Worm (Caenorhabditis elegans): ENCODE measurements around the gene pkc-2.

The pkc-2 gene

DNA sequence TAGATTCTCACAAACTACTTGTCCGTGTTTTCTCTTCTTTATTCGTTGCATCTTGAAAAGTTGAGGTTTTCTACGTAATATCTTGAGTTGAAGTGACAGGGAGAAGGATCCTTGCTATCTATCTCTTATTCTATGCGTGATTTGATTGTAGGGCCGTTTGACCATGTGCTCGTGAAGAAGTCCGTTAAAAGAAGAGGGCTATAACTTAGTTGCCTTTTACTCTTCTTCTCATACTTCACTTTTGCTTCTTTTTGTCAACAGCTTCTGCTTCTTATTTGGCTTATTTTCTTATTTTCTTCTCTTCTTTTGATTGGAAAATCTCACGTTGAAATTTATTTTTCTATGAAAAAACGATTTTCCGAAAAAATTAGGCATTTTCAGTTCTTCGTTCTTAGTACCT lies 9.1 kb downstream of the pkc-2 start:
- TF ChIP-seq lin-14 (GFP tag; optimal IDR thresholded peaks at IDR 0.05) (peak; percentile 29), grh-1 (GFP tag; IDR thresholded peaks at IDR 0.05) (no peak), blmp-1 (tag; optimal IDR thresholded peaks at IDR 0.05) (no peak), tlp-1 (tag; optimal IDR thresholded peaks at IDR 0.05) (no peak), fkh-10 (GFP tag; optimal IDR thresholded peaks at IDR 0.05) (peak; percentile 38), lin-15B (tag; optimal IDR thresholded peaks at IDR 0.05) (no peak), unc-86 (tag; optimal IDR thresholded peaks at IDR 0.05) (no peak), ces-1 (GFP tag; optimal IDR thresholded peaks at IDR 0.05) (peak; percentile 42), nhr-11 (tag; optimal IDR thresholded peaks at IDR 0.05) (no peak), snu-23 (GFP tag; optimal IDR thresholded peaks at IDR 0.05) (no peak), alr-1 (tag; optimal IDR thresholded peaks at IDR 0.05; ENCODE audit: borderline replicate concordance) (no peak)

DNA sequence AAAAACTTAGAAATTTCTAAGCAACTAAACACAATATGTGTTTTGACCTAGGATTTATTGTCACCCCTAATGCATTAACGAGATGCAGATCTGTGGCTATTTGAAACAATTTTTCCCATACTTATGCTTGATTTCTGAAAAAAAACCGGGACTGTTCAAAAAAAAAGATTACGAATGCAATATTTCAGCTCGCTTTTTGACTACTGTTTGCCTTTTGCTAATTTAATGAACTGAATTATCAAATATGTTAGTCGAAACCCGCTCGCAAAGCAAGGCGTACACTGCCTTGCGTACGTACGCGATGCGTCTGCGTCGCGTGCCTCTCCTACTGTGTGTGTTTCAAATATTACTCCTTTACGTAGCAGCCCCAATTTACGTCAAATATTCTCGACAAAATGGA lies 22.4 kb downstream of the pkc-2 start, which contains the start of gene C23F12.4:
TSS of gene C23F12.4 (plus strand) at position 301 of the 400 bp plus-strand sequence.
- TF ChIP-seq irx-1 (tag; optimal IDR thresholded peaks at IDR 0.05) = no peak
- TF ChIP-seq pax-3 (tag; optimal IDR thresholded peaks at IDR 0.05) = no peak
- TF ChIP-seq sox-4 (tag; optimal IDR thresholded peaks at IDR 0.05) = no peak
- TF ChIP-seq Y116A8C.19 (tag; optimal IDR thresholded peaks at IDR 0.05; ENCODE audit: borderline replicate concordance) = no peak
- TF ChIP-seq nhr-71 (tag; optimal IDR thresholded peaks at IDR 0.05) = no peak
- no peak for TF ChIP-seq aha-1 (tag; optimal IDR thresholded peaks at IDR 0.05)
- TF ChIP-seq lsy-2 (tag; optimal IDR thresholded peaks at IDR 0.05) = no peak
- TF ChIP-seq ztf-4 (tag; optimal IDR thresholded peaks at IDR 0.05) = no peak
- TF ChIP-seq vab-15 (tag; optimal IDR thresholded peaks at IDR 0.05) = no peak
- TF ChIP-seq fos-1 (tag; optimal IDR thresholded peaks at IDR 0.05) = no peak
- TF ChIP-seq lin-13 (GFP tag; optimal IDR thresholded peaks at IDR 0.05) = no peak
- TF ChIP-seq efl-1 (optimal IDR thresholded peaks at IDR 0.05) = no peak
- no peak for TF ChIP-seq efl-1 (GFP tag; optimal IDR thresholded peaks at IDR 0.05 in 1 of 2)

DNA sequence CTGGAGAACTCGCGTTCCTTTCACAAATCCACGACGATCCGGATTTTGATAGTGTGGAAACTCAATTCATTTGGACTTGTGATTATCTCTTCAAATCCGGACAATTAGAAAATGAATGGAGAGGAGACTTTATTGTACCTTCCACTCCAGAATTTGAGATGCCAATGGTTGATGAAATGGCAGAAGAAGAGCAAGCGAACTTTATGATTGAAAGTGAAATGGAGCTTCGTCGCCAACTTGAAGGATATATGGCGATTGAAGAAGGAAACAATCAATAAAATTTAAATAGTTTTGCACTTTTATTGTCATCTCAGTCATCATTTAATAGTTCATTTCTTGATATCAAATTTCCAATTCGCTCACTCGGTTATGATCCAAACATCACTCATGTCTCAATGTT lies 24.1 kb downstream of the pkc-2 start:
- TF ChIP-seq lin-35 (GFP tag; optimal IDR thresholded peaks at IDR 0.05) = no peak
- TF ChIP-seq unc-62 (GFP tag; optimal IDR thresholded peaks at IDR 0.05) = no peak
- no peak for TF ChIP-seq ztf-4 (tag; optimal IDR thresholded peaks at IDR 0.05)
- no peak for TF ChIP-seq vab-15 (tag; optimal IDR thresholded peaks at IDR 0.05)
- TF ChIP-seq Y116A8C.19 (tag; optimal IDR thresholded peaks at IDR 0.05; ENCODE audit: borderline replicate concordance) = no peak
- TF ChIP-seq ceh-90 (tag; optimal IDR thresholded peaks at IDR 0.05) = no peak
- no peak for TF ChIP-seq hlh-4 (tag; optimal IDR thresholded peaks at IDR 0.05)
- TF ChIP-seq mdl-1 (tag; optimal IDR thresholded peaks at IDR 0.05) = no peak

DNA sequence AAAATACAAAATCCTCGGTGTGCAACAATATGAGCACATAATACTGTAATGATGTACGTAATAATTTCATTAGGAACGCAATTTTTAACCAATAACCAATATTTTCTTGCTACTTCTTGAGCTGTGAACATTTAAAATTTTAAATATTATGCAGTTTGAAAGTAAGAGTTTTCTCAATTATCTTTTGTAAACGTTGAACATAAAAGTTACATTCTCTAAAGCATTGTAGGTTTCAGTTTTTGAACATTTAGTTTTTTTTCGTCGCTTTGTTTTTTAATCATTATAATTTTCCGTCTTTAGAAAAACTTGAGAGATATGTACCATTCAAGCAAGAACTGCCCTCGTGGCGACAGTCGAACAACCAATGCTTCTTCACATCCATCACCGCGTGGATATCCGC lies 26.7 kb downstream of the pkc-2 start, which contains the start of gene C23F12.3:
TSS of gene C23F12.3 (plus strand) at position 301 of the 400 bp plus-strand sequence.
- no peak for TF ChIP-seq egl-27 (tag; optimal IDR thresholded peaks at IDR 0.05)
- no peak for TF ChIP-seq nhr-71 (tag; optimal IDR thresholded peaks at IDR 0.05)
- TF ChIP-seq efl-3 (GFP tag; optimal IDR thresholded peaks at IDR 0.05) = no peak
- no peak for TF ChIP-seq F16B12.6 (tag; optimal IDR thresholded peaks at IDR 0.05)
- no peak for TF ChIP-seq nhr-77 (tag; optimal IDR thresholded peaks at IDR 0.05)
- TF ChIP-seq fkh-4 (tag; optimal IDR thresholded peaks at IDR 0.05; ENCODE audit: borderline replicate concordance) = no peak

DNA sequence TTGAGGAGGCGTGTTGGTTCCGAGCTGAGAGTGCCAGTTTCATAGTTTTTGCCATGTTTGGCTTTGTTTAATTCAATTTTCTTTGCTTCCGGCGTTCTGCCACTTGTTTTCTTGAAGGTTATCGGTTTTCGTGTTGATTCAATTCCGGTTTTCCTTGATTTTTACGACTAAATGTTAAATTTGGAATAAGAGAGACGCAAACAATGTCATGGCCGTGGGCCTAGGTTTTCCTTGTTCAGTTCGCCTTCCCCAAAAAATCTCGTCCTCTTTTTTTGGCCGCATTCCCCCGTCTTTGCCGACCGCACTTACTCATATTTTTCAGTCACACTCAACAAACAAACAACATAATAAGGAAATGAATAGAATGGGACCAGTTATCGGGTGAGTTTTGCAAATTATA lies 29.1 kb downstream of the pkc-2 start, which contains the start of gene C23F12.9:
TSS of gene C23F12.9 (plus strand) at position 301 of the 400 bp plus-strand sequence.
- TF ChIP-seq xbp-1 (tag; optimal IDR thresholded peaks at IDR 0.05) (no peak), nhr-85 (tag) (peak; percentile 36), sox-4 (tag; optimal IDR thresholded peaks at IDR 0.05) (no peak), lir-3 (tag; optimal IDR thresholded peaks at IDR 0.05; ENCODE audit: poor library complexity) (no peak), elt-2 (tag; optimal IDR thresholded peaks at IDR 0.05) (no peak), mef-2 (tag; optimal IDR thresholded peaks at IDR 0.05) (no peak), sup-37 (GFP tag; optimal IDR thresholded peaks at IDR 0.05) (no peak), fkh-10 (GFP tag; optimal IDR thresholded peaks at IDR 0.05) (no peak)
